Worm (Caenorhabditis elegans): ENCODE measurements around the gene Y62H9A.7.

DNA sequence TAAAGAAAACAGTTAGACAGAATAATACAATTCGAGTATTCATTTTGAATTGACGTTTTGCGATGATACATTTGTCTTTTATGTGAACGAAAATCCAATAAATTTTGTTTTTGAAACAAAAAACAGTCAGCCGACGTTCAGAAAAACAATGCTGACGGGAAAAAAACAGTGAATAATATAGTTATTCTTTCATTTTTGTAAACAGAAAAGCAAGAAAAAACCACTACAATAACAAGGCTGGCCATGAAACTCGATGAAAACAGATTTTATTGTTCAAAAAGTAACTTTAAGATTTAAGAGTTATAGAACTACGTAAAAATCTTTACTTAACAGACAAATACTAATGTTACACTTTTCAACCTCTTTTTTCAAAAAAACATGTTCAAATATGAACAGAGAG is 35.4 kb downstream of the Y62H9A.7 start, which contains the start of gene F54F7.3:
- no peak for TF ChIP-seq nhr-12 (tag; optimal IDR thresholded peaks at IDR 0.05)
- no peak for TF ChIP-seq lin-13 (tag; optimal IDR thresholded peaks at IDR 0.05)
- no peak for TF ChIP-seq mab-5 (tag; optimal IDR thresholded peaks at IDR 0.05)

Measured in whole organism, mixed stage, embryonic.